Fruit fly (Drosophila melanogaster) Kc167 (cell line): ENCODE measurements around the gene gdl.

Experiments used
- Myc ChIP-seq: fragments of >200 bp; optimal IDR thresholded peaks from 2 replicates; lab custom pipeline; 2017; ENCODE audit warnings: missing external identifiers
- Sin3A ChIP-seq: fragments of >200 bp; optimal IDR thresholded peaks from 2 replicates; lab custom pipeline; 2018; ENCODE audit warnings: missing external identifiers
- h ChIP-seq: fragments of >200 bp; optimal IDR thresholded peaks from 3 replicates; lab custom pipeline; 2018; ENCODE audit warnings: missing external identifiers
- insv ChIP-seq: fragments of >200 bp; optimal IDR thresholded peaks from 3 replicates; lab custom pipeline; 2018; ENCODE audit warnings: missing external identifiers
- psq ChIP-seq: fragments of >200 bp; optimal IDR thresholded peaks from 2 replicates; lab custom pipeline; 2017; ENCODE audit warnings: missing external identifiers
- ttk ChIP-seq: sonication (Bioruptor generic); optimal IDR thresholded peaks from 2 replicates; lab custom pipeline; 2017; ENCODE audit warnings: missing external identifiers

gdl gene

dm6 chr3L:15509398-15509797 is at the start of gene gdl, which contains the start of gene gdl-ORF39:
Gene gdl, plus strand, starts transcription at chr3L:15509445.
Gene gdl-ORF39, plus strand, starts transcription at chr3L:15509445.
- TF ChIP-seq Myc (lab: Kevin White, UChicago) = no peak
- no peak for TF ChIP-seq ttk (lab: Kevin White, UChicago)
- no peak for TF ChIP-seq h (lab: Kevin White, UChicago)
- TF ChIP-seq psq (lab: Kevin White, UChicago) = no peak
- no peak for TF ChIP-seq insv (lab: Kevin White, UChicago)
- TF ChIP-seq Sin3A = no peak

- TF ChIP-seq psq (lab: Kevin White, UChicago) (no peak), ttk (lab: Kevin White, UChicago) (no peak), insv (lab: Kevin White, UChicago) (no peak), Myc (lab: Kevin White, UChicago) (no peak), h (lab: Kevin White, UChicago) (no peak), Sin3A (no peak)
Observed at dm6 chr3L:15474010-15474409, 35.2 kb upstream of the gdl start, which contains the start of gene cocoon. Gene cocoon, minus strand, starts transcription at chr3L:15474110.

- TF ChIP-seq h (lab: Kevin White, UChicago) = no peak
- TF ChIP-seq insv (lab: Kevin White, UChicago) = no peak
Observed at dm6 chr3L:15485302-15485701, 23.9 kb upstream of the gdl start, which contains the start of gene Ran-like. Gene Ran-like, minus strand, starts transcription at chr3L:15485402.

dm6 chr3L:15493886-15494598 is 15.2 kb upstream of the gdl start:
- TF ChIP-seq ttk (lab: Kevin White, UChicago) (no peak), insv (lab: Kevin White, UChicago) (no peak)

- TF ChIP-seq h (lab: Kevin White, UChicago) (no peak), Sin3A (no peak), Myc (lab: Kevin White, UChicago) (no peak)
Observed at dm6 chr3L:15494599-15495271, 14.5 kb upstream of the gdl start.

- TF ChIP-seq h (lab: Kevin White, UChicago) (no peak), Sin3A (no peak), insv (lab: Kevin White, UChicago) (no peak), psq (lab: Kevin White, UChicago) (no peak), ttk (lab: Kevin White, UChicago) (no peak), Myc (lab: Kevin White, UChicago) (no peak)
Observed at dm6 chr3L:15495449-15495848, 13.8 kb upstream of the gdl start, which contains the start of gene CG12355. Gene CG12355, minus strand, starts transcription at chr3L:15495549.

dm6 chr3L:15496274-15496673 is 13.0 kb upstream of the gdl start, which contains the start of gene CG13455:
Gene CG13455, plus strand, starts transcription at chr3L:15496574.
- TF ChIP-seq insv (lab: Kevin White, UChicago) (no peak), h (lab: Kevin White, UChicago) (no peak), Myc (lab: Kevin White, UChicago) (no peak)

dm6 chr3L:15497902-15498301 is 11.3 kb upstream of the gdl start, which contains the start of gene CG7276:
Gene CG7276, plus strand, starts transcription at chr3L:15498202.
- TF ChIP-seq ttk (lab: Kevin White, UChicago) (no peak), insv (lab: Kevin White, UChicago) (no peak), psq (lab: Kevin White, UChicago) (no peak), Sin3A (no peak), h (lab: Kevin White, UChicago) (no peak), Myc (lab: Kevin White, UChicago) (no peak)

- TF ChIP-seq psq (lab: Kevin White, UChicago) = no peak
- no peak for TF ChIP-seq insv (lab: Kevin White, UChicago)
- no peak for TF ChIP-seq Myc (lab: Kevin White, UChicago)
- TF ChIP-seq ttk (lab: Kevin White, UChicago) = no peak
- no peak for TF ChIP-seq h (lab: Kevin White, UChicago)
- TF ChIP-seq Sin3A = no peak
Observed at dm6 chr3L:15498745-15499144, 10.5 kb upstream of the gdl start, which contains the start of gene CG7275. Gene CG7275, plus strand, starts transcription at chr3L:15498959.

- no peak for TF ChIP-seq insv (lab: Kevin White, UChicago)
- TF ChIP-seq Myc (lab: Kevin White, UChicago) = no peak
- no peak for TF ChIP-seq ttk (lab: Kevin White, UChicago)
- no peak for TF ChIP-seq h (lab: Kevin White, UChicago)
- no peak for TF ChIP-seq psq (lab: Kevin White, UChicago)
Observed at dm6 chr3L:15500813-15501645, 8.2 kb upstream of the gdl start, which contains the start of gene CG7272. Gene CG7272, plus strand, starts transcription at chr3L:15500938.

dm6 chr3L:15501646-15501972 is 7.6 kb upstream of the gdl start:
- no peak for TF ChIP-seq Sin3A
- TF ChIP-seq ttk (lab: Kevin White, UChicago) = no peak
- no peak for TF ChIP-seq insv (lab: Kevin White, UChicago)
- TF ChIP-seq psq (lab: Kevin White, UChicago) = no peak
- TF ChIP-seq Myc (lab: Kevin White, UChicago) = no peak
- TF ChIP-seq h (lab: Kevin White, UChicago) = no peak
